Fruit fly (Drosophila melanogaster): ENCODE data around the gene Sec63.

Gene Sec63

dm6 chr3L:7381359-7381976, 21.1 kb downstream of the Sec63 start, which contains the start of the genes SMSr and smid:
SMSr (minus strand) TSS chr3L:7381474.
smid (plus strand) TSS chr3L:7381614.
- TF ChIP-seq CG8478 (optimal IDR thresholded peaks at IDR 0.05), result no peak
- TF ChIP-seq CTCF (optimal IDR thresholded peaks at IDR 0.05), result no peak

- TF ChIP-seq CTCF (optimal IDR thresholded peaks at IDR 0.05), result no peak
- TF ChIP-seq CG8478 (optimal IDR thresholded peaks at IDR 0.05), result no peak
Observed at dm6 chr3L:7387814-7388213, 27.5 kb downstream of the Sec63 start, which contains the start of gene CG8564. CG8564 (minus strand) TSS chr3L:7387914.

dm6 chr3L:7390004-7390403, 29.6 kb downstream of the Sec63 start:
- no peak for TF ChIP-seq CG8478 (optimal IDR thresholded peaks at IDR 0.05)
- no peak for TF ChIP-seq CTCF (optimal IDR thresholded peaks at IDR 0.05)

- TF ChIP-seq CTCF (optimal IDR thresholded peaks at IDR 0.05) (no peak), CG8478 (optimal IDR thresholded peaks at IDR 0.05) (no peak)
Observed at dm6 chr3L:7390442-7390841, 30.1 kb downstream of the Sec63 start, which contains the start of gene CG8563. CG8563 (plus strand) TSS chr3L:7390742.

dm6 chr3L:7396055-7396454, 35.7 kb downstream of the Sec63 start, which contains the start of gene CG32379:
CG32379 (plus strand) TSS chr3L:7396355.
- TF ChIP-seq CTCF (optimal IDR thresholded peaks at IDR 0.05), result no peak
- TF ChIP-seq CG8478 (optimal IDR thresholded peaks at IDR 0.05), result no peak

- TF ChIP-seq CTCF (optimal IDR thresholded peaks at IDR 0.05) (no peak), CG8478 (optimal IDR thresholded peaks at IDR 0.05) (no peak)
Observed at dm6 chr3L:7397979-7398378, 37.6 kb downstream of the Sec63 start, which contains the start of gene CG8562. CG8562 (plus strand) TSS chr3L:7398285.

dm6 chr3L:7399770-7400169, 39.4 kb downstream of the Sec63 start, which contains the start of gene CG18417:
CG18417 (plus strand) TSS chr3L:7400070.
- TF ChIP-seq CG8478 (optimal IDR thresholded peaks at IDR 0.05) (no peak), CTCF (optimal IDR thresholded peaks at IDR 0.05) (no peak)

- TF ChIP-seq CTCF (optimal IDR thresholded peaks at IDR 0.05) (no peak), CG8478 (optimal IDR thresholded peaks at IDR 0.05) (no peak)
Observed at dm6 chr3L:7401972-7402371, 41.6 kb downstream of the Sec63 start.

dm6 chr3L:7404081-7404480, 43.7 kb downstream of the Sec63 start, which contains the start of gene CG8560:
CG8560 (minus strand) TSS chr3L:7404181.
- TF ChIP-seq CG8478 (optimal IDR thresholded peaks at IDR 0.05), result no peak
- TF ChIP-seq CTCF (optimal IDR thresholded peaks at IDR 0.05), result no peak
